Worm (Caenorhabditis elegans) whole organism, L4 larva: ENCODE measurements around the gene pwp-1.

Source experiments
- Y105C5A.15 ChIP-seq: fragments of 200-800 bp; sonication (Bioruptor generic); IDR thresholded peaks from 2 replicates; pipeline ENCODE4 v1.3.6; 2022; ENCODE audit warnings: missing genetic modification characterization, missing compliant biosample characterization
- attf-4 ChIP-seq: sonication (generic microtip); optimal IDR thresholded peaks from 3 replicates; lab custom pipeline; 2017; ENCODE audit warnings: missing biosample characterization, missing genetic modification characterization
- lsy-2 ChIP-seq, 2 experiments: fragments of 150-350 bp in 1 of 2; sonication (generic microtip) in 1 of 2; optimal IDR thresholded peaks; 2 replicates each; lab custom pipeline; 2014 to 2017; ENCODE audit warnings: missing biosample characterization in 2 of 2, missing genetic modification characterization in 2 of 2
- nhr-11 ChIP-seq: fragments of 150-350 bp; optimal IDR thresholded peaks from 2 replicates; lab custom pipeline; 2014; ENCODE audit warnings: missing biosample characterization, missing genetic modification characterization
- nhr-77 ChIP-seq: fragments of 150-350 bp; optimal IDR thresholded peaks from 2 replicates; lab custom pipeline; 2014; ENCODE audit warnings: missing biosample characterization, missing genetic modification characterization
- pha-4 ChIP-seq, 2 experiments: fragments of 150-350 bp in 1 of 2; fragments of 200-800 bp in 1 of 2; sonication (Bioruptor generic) in 1 of 2; IDR thresholded peaks in 1 of 2; optimal IDR thresholded peaks in 1 of 2; 2 replicates each; pipeline versions ENCODE4 v1.3.6 to Lab custom; 2014 to 2022; ENCODE audit warnings: missing genetic modification characterization in 2 of 2, missing genetic modification reagents in 2 of 2, missing biosample characterization in 1 of 2, missing compliant biosample characterization in 1 of 2
- spr-1 ChIP-seq: sonication (generic microtip); optimal IDR thresholded peaks from 2 replicates; lab custom pipeline; 2016; ENCODE audit warnings: mild to moderate bottlenecking, missing genetic modification characterization, missing compliant biosample characterization
- unc-62 ChIP-seq, 3 experiments: fragments of 150-350 bp in 1 of 3; sonication (generic microtip); optimal IDR thresholded peaks in 2 of 3; peaks in 1 of 3; 1 replicate in 1 of 3; 2 replicates in 2 of 3; lab custom pipeline; 2014 to 2017; ENCODE audit warnings: missing biosample characterization in 3 of 3, missing genetic modification characterization in 3 of 3, missing genetic modification reagents in 3 of 3, missing genotype in 1 of 3
- zfp-3 ChIP-seq: fragments of 200-800 bp; sonication (Bioruptor generic); conservative IDR thresholded peaks from 2 replicates; pipeline ENCODE4 v1.3.6; 2022; ENCODE audit warnings: missing genetic modification reagents, missing genetic modification characterization, missing compliant biosample characterization

DNA sequence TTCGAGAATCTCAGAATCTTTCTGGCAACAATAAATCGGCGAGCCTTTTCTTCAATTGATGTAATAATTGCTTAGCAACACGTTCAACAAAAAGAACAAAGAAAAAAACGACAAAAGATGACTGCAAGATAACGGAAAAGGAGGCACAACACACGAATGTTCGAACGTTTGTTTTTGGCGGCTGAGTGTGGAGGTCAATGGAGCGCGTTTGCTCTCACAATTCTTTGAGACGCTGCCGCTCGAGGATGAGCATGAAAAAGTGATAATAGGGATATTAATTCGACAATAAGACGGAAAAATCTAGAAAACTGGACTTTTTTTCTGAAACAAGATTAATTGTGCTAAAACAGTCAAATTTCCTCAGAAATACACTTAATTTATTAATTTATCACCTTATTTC, 30.5 kb downstream of the pwp-1 start:
- TF ChIP-seq attf-4 (no peak), unc-62 (GFP tag; optimal IDR thresholded peaks at IDR 0.05 in 1 of 2; lab: Kevin White, UChicago) (no peak), unc-62 (tag; optimal IDR thresholded peaks at IDR 0.05; lab: Kevin White, UChicago) (no peak), Y105C5A.15 (no peak), pha-4 (GFP tag; IDR thresholded peaks at IDR 0.05; lab: Robert Waterston, UW) (no peak), pha-4 (tag; optimal IDR thresholded peaks at IDR 0.05; lab: Kevin White, UChicago) (no peak), nhr-77 (no peak), lsy-2 (tag; optimal IDR thresholded peaks at IDR 0.05; lab: Kevin White, UChicago) (peak in 1 of 2 experiments; percentile 20), nhr-11 (tag; lab: Kevin White, UChicago) (no peak), zfp-3 (GFP tag; lab: Robert Waterston, UW) (no peak), spr-1 (tag; lab: Kevin White, UChicago) (no peak)
